Comparison of ENCODE assay signal across 1 fruit fly cellular context in the genomic region with DNA sequence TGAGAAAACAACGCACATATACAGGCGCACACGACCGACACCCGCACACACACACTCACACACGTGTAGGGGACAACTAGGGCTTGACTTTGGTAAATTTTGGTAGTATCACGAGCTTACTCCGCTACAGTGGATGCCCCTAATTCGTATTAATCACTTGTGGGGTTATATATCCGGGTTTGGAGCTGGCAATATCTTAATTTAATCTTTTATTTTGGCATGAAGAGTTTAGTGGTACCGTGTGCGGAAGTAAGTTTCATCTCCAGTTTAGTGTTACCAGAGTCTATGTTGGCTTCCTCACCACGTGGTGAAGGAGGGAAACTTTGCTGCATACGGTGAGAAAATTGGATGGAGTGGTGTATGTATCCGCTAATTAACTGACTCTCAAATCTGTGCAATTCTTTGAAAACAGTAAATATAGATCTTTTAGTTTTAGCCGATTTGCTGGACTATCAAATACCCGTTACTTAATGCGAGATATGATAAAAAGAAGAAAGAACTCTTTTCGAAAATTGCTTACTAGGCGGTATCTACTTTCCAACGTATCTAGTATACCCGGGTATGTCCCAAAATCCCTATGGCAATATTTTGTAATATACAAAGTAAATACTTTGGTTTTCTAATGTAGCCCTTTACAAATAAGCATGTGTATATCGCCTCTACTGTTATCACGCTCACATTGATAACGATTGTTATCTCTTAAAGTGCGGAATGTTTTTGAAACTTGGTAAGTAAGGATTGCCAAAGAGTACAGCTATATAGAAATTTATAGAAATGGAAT.
TF ChIP-seq lines count a peak whose summit lies in the region.

A gene (minus strand): TSS at position 263 of the 781 bp plus-strand sequence.
A gene (plus strand): TSS at position 491 of the 781 bp plus-strand sequence.

TF ChIP-seq in whole organism, embryonic, 481 proteins besides CTCF, POLR2A, EP300 and RAD21 (continued from another document and continues in another):
- TF ChIP-seq emc (GFP tag; optimal IDR thresholded peaks at IDR 0.05; lab: Kevin White, UChicago) (no peak), Six4 (GFP tag; optimal IDR thresholded peaks at IDR 0.05; lab: Kevin White, UChicago) (no peak), CG4424 (GFP tag; optimal IDR thresholded peaks at IDR 0.05; lab: Kevin White, UChicago) (no peak), CG31441 (GFP tag; IDR thresholded peaks at IDR 0.05; lab: Robert Waterston, UW) (no peak), crp (GFP tag; optimal IDR thresholded peaks at IDR 0.05; lab: Kevin White, UChicago) (peak in 1 of 2 experiments; percentile 41), CG8359 (GFP tag; optimal IDR thresholded peaks at IDR 0.05; lab: Kevin White, UChicago; ENCODE audit: borderline replicate concordance) (no peak), cato (GFP tag; optimal IDR thresholded peaks at IDR 0.05; lab: Kevin White, UChicago; ENCODE audit: borderline replicate concordance) (no peak), da (GFP tag; optimal IDR thresholded peaks at IDR 0.05; lab: Kevin White, UChicago) (peak; percentile 46), CG6765 (GFP tag; optimal IDR thresholded peaks at IDR 0.05; lab: Kevin White, UChicago) (peak; percentile 9), Hr78 (GFP tag; optimal IDR thresholded peaks at IDR 0.05; lab: Kevin White, UChicago) (no peak), Fer3 (tag; optimal IDR thresholded peaks at IDR 0.05; lab: Kevin White, UChicago) (no peak), Doc3 (GFP tag; IDR thresholded peaks at IDR 0.05; lab: Robert Waterston, UW; ENCODE audit: partially characterized antibody) (0 out of 3 replicates have a peak, but pooled peaks have one; percentile 19), CG12769 (tag; optimal IDR thresholded peaks at IDR 0.05; lab: Kevin White, UChicago) (peak; percentile 70), CG3726 (GFP tag; IDR thresholded peaks at IDR 0.05; lab: Robert Waterston, UW) (no peak), CG33213 (GFP tag; optimal IDR thresholded peaks at IDR 0.05; lab: Kevin White, UChicago) (peak; percentile 50), C15 (GFP tag; IDR thresholded peaks at IDR 0.05; lab: Robert Waterston, UW) (no peak), tx (GFP tag; optimal IDR thresholded peaks at IDR 0.05; lab: Kevin White, UChicago) (peak; percentile 61), kni (GFP tag; optimal IDR thresholded peaks at IDR 0.05; lab: Kevin White, UChicago) (peak; percentile 91), Aef1 (GFP tag; IDR thresholded peaks at IDR 0.05; lab: Robert Waterston, UW) (no peak), rib (GFP tag; IDR thresholded peaks at IDR 0.05; lab: Robert Waterston, UW) (no peak), Neu2 (GFP tag; optimal IDR thresholded peaks at IDR 0.05; lab: Kevin White, UChicago; ENCODE audit: borderline replicate concordance) (no peak), CG8944 (GFP tag; optimal IDR thresholded peaks at IDR 0.05; lab: Kevin White, UChicago) (peak; percentile 13), Chrac-16 (GFP tag; optimal IDR thresholded peaks at IDR 0.05; lab: Kevin White, UChicago) (no peak), tap (tag; optimal IDR thresholded peaks at IDR 0.05; lab: Kevin White, UChicago) (no peak), ATbp (GFP tag; optimal IDR thresholded peaks at IDR 0.05; lab: Kevin White, UChicago) (peak; percentile 75), gcm2 (GFP tag; optimal IDR thresholded peaks at IDR 0.05; lab: Kevin White, UChicago) (peak; percentile 1), CG43689 (GFP tag; IDR thresholded peaks at IDR 0.05; lab: Robert Waterston, UW) (0 out of 2 replicates have a peak, but pooled peaks have one; percentile 31), seq (GFP tag; IDR thresholded peaks at IDR 0.05; lab: Robert Waterston, UW) (peak; percentile 69), peb (GFP tag; IDR thresholded peaks at IDR 0.05; lab: Robert Waterston, UW) (no peak), cad (GFP tag; optimal IDR thresholded peaks at IDR 0.05; lab: Kevin White, UChicago) (no peak), CG11085 (GFP tag; IDR thresholded peaks at IDR 0.05; lab: Robert Waterston, UW) (no peak), CG3847 (GFP tag; IDR thresholded peaks at IDR 0.05; lab: Robert Waterston, UW) (peak; percentile 57; the same call in 1 of the 2 replicates), dm (GFP tag; optimal IDR thresholded peaks at IDR 0.05; lab: Kevin White, UChicago) (peak; percentile 69), eyg (GFP tag; optimal IDR thresholded peaks at IDR 0.05; lab: Kevin White, UChicago) (no peak), NfI (GFP tag; optimal IDR thresholded peaks at IDR 0.05; lab: Kevin White, UChicago) (peak; percentile 35), Sry-δ (GFP tag; optimal IDR thresholded peaks at IDR 0.05; lab: Kevin White, UChicago) (peak; percentile 84), CG1647 (GFP tag; optimal IDR thresholded peaks at IDR 0.05; lab: Kevin White, UChicago) (peak; percentile 26), dan (GFP tag; IDR thresholded peaks at IDR 0.05; lab: Robert Waterston, UW) (no peak), Pdp1 (GFP tag; optimal IDR thresholded peaks at IDR 0.05; lab: Kevin White, UChicago) (peak; percentile 0 to 50), danr (GFP tag; IDR thresholded peaks at IDR 0.05; lab: Robert Waterston, UW) (no peak), CG12744 (GFP tag; optimal IDR thresholded peaks at IDR 0.05; lab: Kevin White, UChicago) (peak; percentile 62), Mes4 (GFP tag; optimal IDR thresholded peaks at IDR 0.05; lab: Kevin White, UChicago) (peak; percentile 79), dysf (GFP tag; IDR thresholded peaks at IDR 0.05; lab: Robert Waterston, UW) (no peak), ase (GFP tag; IDR thresholded peaks at IDR 0.05; lab: Robert Waterston, UW) (no peak), CG12071 (GFP tag; optimal IDR thresholded peaks at IDR 0.05; lab: Kevin White, UChicago) (peak; percentile 71), gsb-n (tag; optimal IDR thresholded peaks at IDR 0.05; lab: Kevin White, UChicago) (no peak), CG15269 (tag; optimal IDR thresholded peaks at IDR 0.05; lab: Kevin White, UChicago) (no peak), Fer2 (tag; optimal IDR thresholded peaks at IDR 0.05; lab: Kevin White, UChicago) (no peak), D (optimal IDR thresholded peaks at IDR 0.05; lab: Kevin White, UChicago) (no peak), D (GFP tag; optimal IDR thresholded peaks at IDR 0.05; lab: Kevin White, UChicago) (peak; percentile 33), pum (GFP tag; optimal IDR thresholded peaks at IDR 0.05; lab: Kevin White, UChicago) (no peak), gt (GFP tag; IDR thresholded peaks at IDR 0.05; lab: Robert Waterston, UW) (no peak), Stat92E (GFP tag; optimal IDR thresholded peaks at IDR 0.05; lab: Kevin White, UChicago) (peak in 1 of 3 experiments; percentile 7), CG17829 (tag; optimal IDR thresholded peaks at IDR 0.05; lab: Kevin White, UChicago) (peak; percentile 43), HLH4C (GFP tag; IDR thresholded peaks at IDR 0.05; lab: Robert Waterston, UW; ENCODE audit: partially characterized antibody) (peak; percentile 60; the same call in 2 of the 3 replicates), gcm (GFP tag; optimal IDR thresholded peaks at IDR 0.05; lab: Kevin White, UChicago) (no peak), Asciz (GFP tag; optimal IDR thresholded peaks at IDR 0.05; lab: Kevin White, UChicago) (peak; percentile 60), mld (GFP tag; IDR thresholded peaks at IDR 0.05; lab: Robert Waterston, UW; ENCODE audit: partially characterized antibody) (0 out of 3 replicates have a peak, but pooled peaks have one; percentile 18), BtbVII (GFP tag; optimal IDR thresholded peaks at IDR 0.05; lab: Kevin White, UChicago) (no peak), CG6175 (GFP tag; IDR thresholded peaks at IDR 0.05; lab: Robert Waterston, UW) (no peak), CG13296 (GFP tag; optimal IDR thresholded peaks at IDR 0.05; lab: Kevin White, UChicago) (peak; percentile 65), psq (GFP tag; optimal IDR thresholded peaks at IDR 0.05; lab: Kevin White, UChicago) (peak; percentile 9), CG5245 (GFP tag; optimal IDR thresholded peaks at IDR 0.05; lab: Kevin White, UChicago) (no peak), pfk (GFP tag; optimal IDR thresholded peaks at IDR 0.05; lab: Kevin White, UChicago) (peak; percentile 52), CG4730 (GFP tag; IDR thresholded peaks at IDR 0.05; lab: Robert Waterston, UW) (no peak), CG9817 (tag; optimal IDR thresholded peaks at IDR 0.05; lab: Kevin White, UChicago) (no peak), CG9609 (GFP tag; optimal IDR thresholded peaks at IDR 0.05; lab: Kevin White, UChicago) (peak; percentile 52), tin (GFP tag; optimal IDR thresholded peaks at IDR 0.05; lab: Kevin White, UChicago) (peak; percentile 13), salm (tag; optimal IDR thresholded peaks at IDR 0.05; lab: Kevin White, UChicago) (no peak), CG9876 (GFP tag; optimal IDR thresholded peaks at IDR 0.05; lab: Kevin White, UChicago) (peak; percentile 79), Side (GFP tag; optimal IDR thresholded peaks at IDR 0.05; lab: Kevin White, UChicago) (peak; percentile 31), CG14710 (tag; optimal IDR thresholded peaks at IDR 0.05; lab: Kevin White, UChicago) (peak; percentile 69), H15 (GFP tag; IDR thresholded peaks at IDR 0.05; lab: Robert Waterston, UW) (no peak), tup (GFP tag; optimal IDR thresholded peaks at IDR 0.05; lab: Kevin White, UChicago) (peak; percentile 52), Nf-YB (GFP tag; optimal IDR thresholded peaks at IDR 0.05; lab: Kevin White, UChicago) (no peak), klu (GFP tag; IDR thresholded peaks at IDR 0.05; lab: Robert Waterston, UW) (no peak), CG15479 (GFP tag; optimal IDR thresholded peaks at IDR 0.05; lab: Kevin White, UChicago) (peak; percentile 9), repo (GFP tag; optimal IDR thresholded peaks at IDR 0.05; lab: Kevin White, UChicago) (no peak), wek (GFP tag; optimal IDR thresholded peaks at IDR 0.05; lab: Kevin White, UChicago) (peak; percentile 33), Fer1 (GFP tag; optimal IDR thresholded peaks at IDR 0.05; lab: Kevin White, UChicago) (peak; percentile 13), CG2678 (tag; optimal IDR thresholded peaks at IDR 0.05; lab: Kevin White, UChicago) (peak; percentile 27), CG17186 (GFP tag; optimal IDR thresholded peaks at IDR 0.05; lab: Kevin White, UChicago) (peak; percentile 25), B-H2 (GFP tag; optimal IDR thresholded peaks at IDR 0.05; lab: Kevin White, UChicago) (peak; percentile 38), ro (GFP tag; IDR thresholded peaks at IDR 0.05; lab: Robert Waterston, UW) (no peak), Eip74EF (GFP tag; optimal IDR thresholded peaks at IDR 0.05; lab: Kevin White, UChicago) (no peak), CG2116 (GFP tag; optimal IDR thresholded peaks at IDR 0.05; lab: Kevin White, UChicago) (peak; percentile 63), tna (GFP tag; IDR thresholded peaks at IDR 0.05; lab: Robert Waterston, UW; ENCODE audit: partially characterized antibody) (no peak), CG15601 (tag; optimal IDR thresholded peaks at IDR 0.05; lab: Kevin White, UChicago) (peak; percentile 77), CG12942 (GFP tag; optimal IDR thresholded peaks at IDR 0.05; lab: Kevin White, UChicago) (peak; percentile 47), Atf3 (GFP tag; optimal IDR thresholded peaks at IDR 0.05; lab: Kevin White, UChicago) (peak; percentile 67), Dbx (GFP tag; IDR thresholded peaks at IDR 0.05; lab: Robert Waterston, UW) (peak; percentile 55; the same call in 1 of the 3 replicates), CG10565 (GFP tag; optimal IDR thresholded peaks at IDR 0.05; lab: Kevin White, UChicago) (no peak), nom (GFP tag; optimal IDR thresholded peaks at IDR 0.05; lab: Kevin White, UChicago) (no peak), phol (tag; optimal IDR thresholded peaks at IDR 0.05; lab: Kevin White, UChicago) (peak; percentile 63), caup (GFP tag; optimal IDR thresholded peaks at IDR 0.05; lab: Kevin White, UChicago; ENCODE audit: severe bottlenecking) (peak; percentile 41), CG30020 (tag; optimal IDR thresholded peaks at IDR 0.05; lab: Kevin White, UChicago) (no peak), luna (GFP tag; optimal IDR thresholded peaks at IDR 0.05; lab: Kevin White, UChicago) (peak; percentile 28), vvl (GFP tag; IDR thresholded peaks at IDR 0.05; lab: Robert Waterston, UW) (peak; percentile 68), CrebB (tag; optimal IDR thresholded peaks at IDR 0.05; lab: Kevin White, UChicago) (peak; percentile 65), trem (tag; optimal IDR thresholded peaks at IDR 0.05; lab: Kevin White, UChicago) (peak; percentile 59), MBD-R2 (GFP tag; IDR thresholded peaks at IDR 0.05; lab: Robert Waterston, UW) (peak; percentile 62), CG1024 (GFP tag; IDR thresholded peaks at IDR 0.05; lab: Robert Waterston, UW) (peak; percentile 52; the same call in 1 of the 2 replicates), cg (GFP tag; optimal IDR thresholded peaks at IDR 0.05; lab: Kevin White, UChicago) (peak; percentile 92), Lpt (GFP tag; optimal IDR thresholded peaks at IDR 0.05; lab: Kevin White, UChicago) (no peak), knrl (GFP tag; IDR thresholded peaks at IDR 0.05; lab: Robert Waterston, UW; ENCODE audit: partially characterized antibody) (peak; percentile 63), PHDP (tag; optimal IDR thresholded peaks at IDR 0.05; lab: Kevin White, UChicago) (peak; percentile 29), BEAF-32 (GFP tag; optimal IDR thresholded peaks at IDR 0.05; lab: Kevin White, UChicago) (peak; percentile 69), CG14050 (GFP tag; IDR thresholded peaks at IDR 0.05; lab: Robert Waterston, UW) (no peak), lmd (GFP tag; IDR thresholded peaks at IDR 0.05; lab: Robert Waterston, UW) (peak; percentile 32; the same call in 1 of the 2 replicates), Elba2 (GFP tag; optimal IDR thresholded peaks at IDR 0.05; lab: Kevin White, UChicago) (peak; percentile 56), B-H1 (GFP tag; IDR thresholded peaks at IDR 0.05; lab: Robert Waterston, UW) (no peak), CG11093 (GFP tag; IDR thresholded peaks at IDR 0.05; lab: Robert Waterston, UW) (no peak), fd102C (GFP tag; optimal IDR thresholded peaks at IDR 0.05; lab: Kevin White, UChicago) (no peak), Atf6 (GFP tag; IDR thresholded peaks at IDR 0.05; lab: Robert Waterston, UW) (0 out of 2 replicates have a peak, but pooled peaks have one; percentile 47), Gsc (GFP tag; IDR thresholded peaks at IDR 0.05; lab: Robert Waterston, UW) (no peak), CG13894 (tag; optimal IDR thresholded peaks at IDR 0.05; lab: Kevin White, UChicago) (no peak), otp (GFP tag; IDR thresholded peaks at IDR 0.05; lab: Robert Waterston, UW) (peak; percentile 72; the same call in 2 of the 3 replicates), Usf (GFP tag; optimal IDR thresholded peaks at IDR 0.05; lab: Kevin White, UChicago) (peak; percentile 20), al (GFP tag; IDR thresholded peaks at IDR 0.05; lab: Robert Waterston, UW) (0 out of 2 replicates have a peak, but pooled peaks have one; percentile 10), Atf-2 (GFP tag; optimal IDR thresholded peaks at IDR 0.05; lab: Kevin White, UChicago) (peak; percentile 79), CkIIα-i1 (GFP tag; IDR thresholded peaks at IDR 0.05; lab: Robert Waterston, UW) (no peak)
